Worm (Caenorhabditis elegans) whole organism, dauer: ENCODE measurements around the gene T15B7.1.

Experiments
- unc-62 ChIP-seq: sonication (generic microtip); optimal IDR thresholded peaks from 2 replicates; lab custom pipeline; 2017; ENCODE audit warnings: missing biosample characterization, missing genetic modification reagents, missing genetic modification characterization

Gene T15B7.1

ce11 chrV:6879490-6879889 lies 37.0 kb downstream of the T15B7.1 start:
- TF ChIP-seq unc-62 (GFP tag; lab: Kevin White, UChicago) = no peak

DNA sequence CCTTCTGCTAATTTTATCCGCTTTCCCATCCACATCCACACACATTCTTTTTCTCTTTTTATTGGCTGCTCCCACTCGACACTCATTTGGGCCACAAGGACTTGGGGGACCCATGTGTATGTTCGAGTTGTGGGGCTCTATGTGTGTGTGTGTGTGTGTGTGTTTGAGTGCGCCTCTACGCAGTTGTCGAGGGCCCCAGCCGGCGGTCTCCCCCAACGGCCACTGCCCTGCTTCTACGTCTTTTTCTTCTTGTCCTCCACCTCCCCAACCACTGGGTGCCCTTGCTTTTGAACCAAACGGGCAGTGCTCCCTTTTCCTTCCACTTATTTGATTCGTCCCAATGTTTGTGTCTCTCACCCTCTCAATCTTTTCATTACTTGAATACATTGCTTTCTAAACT lies 38.1 kb downstream of the T15B7.1 start:
- TF ChIP-seq unc-62 (GFP tag; lab: Kevin White, UChicago) = no peak

DNA sequence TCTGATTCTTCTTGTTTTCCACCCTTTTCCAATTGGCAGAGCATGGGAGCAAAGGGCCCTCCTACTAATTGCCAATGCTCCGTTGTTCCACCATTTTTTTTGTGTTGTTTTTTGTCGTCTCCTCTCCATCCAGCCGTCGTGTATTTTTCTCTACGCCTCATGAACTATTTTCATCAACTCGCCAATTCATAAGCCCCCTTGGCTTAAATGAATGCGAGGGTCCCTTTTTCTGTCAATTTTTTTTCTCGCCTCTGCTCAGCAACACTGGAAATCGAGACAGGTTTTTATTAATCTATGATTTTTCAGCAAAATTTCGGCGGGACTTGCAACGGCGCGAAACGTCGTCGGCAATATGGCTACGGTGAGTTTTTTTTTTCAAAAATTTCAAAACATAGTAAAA lies 38.5 kb downstream of the T15B7.1 start, which contains the start of gene unc-70:
TSS of gene unc-70 (plus strand) at position 301 of the 400 bp plus-strand sequence.
- TF ChIP-seq unc-62 (GFP tag; lab: Kevin White, UChicago) = no peak

DNA sequence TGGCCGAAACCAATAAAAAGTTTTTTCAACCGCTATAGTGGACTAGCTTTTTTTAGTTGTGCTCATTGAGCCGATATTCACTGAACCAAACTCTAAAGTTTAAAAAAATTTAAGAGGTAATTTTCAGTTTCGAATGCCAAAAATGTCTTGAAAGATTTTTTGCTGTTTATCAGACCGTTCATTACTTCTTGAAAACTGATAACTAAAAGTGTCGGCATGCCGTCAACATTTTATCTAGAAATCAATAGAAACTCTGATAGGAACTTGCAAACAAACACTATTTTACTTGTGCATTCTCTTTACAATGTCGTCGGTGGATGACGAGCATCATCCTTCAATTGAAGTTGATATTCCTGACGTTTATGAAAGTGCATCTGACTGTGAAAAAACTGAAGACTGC lies 39.2 kb downstream of the T15B7.1 start:
- TF ChIP-seq unc-62 (GFP tag; lab: Kevin White, UChicago) = no peak

- TF ChIP-seq unc-62 (GFP tag; lab: Kevin White, UChicago) = no peak
Observed at ce11 chrV:6882452-6882939, 40.0 kb downstream of the T15B7.1 start.

DNA sequence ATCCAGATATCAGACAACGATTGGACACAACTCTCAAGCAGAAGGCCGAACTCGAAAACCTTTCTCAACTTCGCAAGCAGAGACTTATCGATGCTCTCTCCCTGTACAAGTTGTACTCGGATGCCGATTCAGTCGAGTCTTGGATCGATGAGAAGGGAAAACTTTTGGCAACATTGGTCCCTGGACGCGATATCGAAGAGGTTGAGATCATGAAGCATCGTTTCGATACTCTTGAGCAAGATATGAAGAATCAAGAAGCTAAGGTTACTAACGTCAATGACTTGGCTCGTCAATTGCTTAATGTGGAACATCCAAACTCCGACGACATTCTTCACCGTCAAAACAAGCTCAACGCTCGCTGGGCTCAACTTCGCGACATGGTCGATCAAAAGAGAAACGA lies 42.5 kb downstream of the T15B7.1 start:
- no peak for TF ChIP-seq unc-62 (GFP tag; lab: Kevin White, UChicago)

- TF ChIP-seq unc-62 (GFP tag; lab: Kevin White, UChicago) = no peak
Observed at ce11 chrV:6888828-6889227, 46.3 kb downstream of the T15B7.1 start.

- no peak for TF ChIP-seq unc-62 (GFP tag; lab: Kevin White, UChicago)
Observed at ce11 chrV:6893681-6894080, 51.1 kb downstream of the T15B7.1 start.

DNA sequence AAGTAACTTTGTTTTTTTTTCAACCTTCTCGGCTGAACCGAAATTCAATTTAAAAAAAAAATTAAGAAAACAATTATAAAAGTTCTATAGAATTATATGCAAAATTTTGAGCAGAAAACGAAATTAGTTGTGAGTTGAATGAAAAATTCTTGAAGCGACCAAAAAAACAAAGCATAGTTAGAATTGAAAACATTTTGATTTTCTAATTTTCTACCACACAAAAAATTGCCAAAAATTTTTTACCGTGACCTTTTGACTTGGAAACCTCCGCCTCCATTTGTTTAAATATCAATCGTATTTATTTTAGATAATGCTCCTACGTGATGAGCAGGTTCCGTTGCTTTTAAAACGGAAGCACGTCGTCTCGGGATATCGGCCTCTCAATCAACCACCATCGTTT lies 52.2 kb downstream of the T15B7.1 start, which contains the start of gene K11C4.2:
TSS of gene K11C4.2 (plus strand) at position 301 of the 400 bp plus-strand sequence.
- TF ChIP-seq unc-62 (GFP tag; lab: Kevin White, UChicago) = no peak
